Fruit fly (Drosophila melanogaster) whole organism, prepupa: ENCODE data around the gene abd-A.

Source experiments
- CG10669 ChIP-seq: fragments of 200-800 bp; sonication (Bioruptor generic); optimal IDR thresholded peaks from 3 replicates; lab custom pipeline; 2018; ENCODE audit warnings: missing biosample characterization, mild to moderate bottlenecking, missing genetic modification characterization, moderate library complexity
- CG11762 ChIP-seq: fragments of 200-800 bp; sonication (Bioruptor generic); optimal IDR thresholded peaks from 3 replicates; lab custom pipeline; 2016; ENCODE audit warnings: missing biosample characterization, missing genetic modification characterization; ENCODE audit not compliant: insufficient read depth
- CG1621 ChIP-seq: fragments of 200-800 bp; sonication (Bioruptor generic); optimal IDR thresholded peaks from 3 replicates; lab custom pipeline; 2018; ENCODE audit warnings: missing biosample characterization, mild to moderate bottlenecking, missing genetic modification characterization
- CG32006 ChIP-seq: fragments of 200-800 bp; sonication (Bioruptor generic); optimal IDR thresholded peaks from 3 replicates; lab custom pipeline; 2017; ENCODE audit warnings: missing biosample characterization, mild to moderate bottlenecking, missing genetic modification characterization
- CG4318 ChIP-seq: fragments of 200-800 bp; sonication (Bioruptor generic); optimal IDR thresholded peaks from 3 replicates; lab custom pipeline; 2017; ENCODE audit warnings: missing biosample characterization, mild to moderate bottlenecking, missing genetic modification characterization
- CG6792 ChIP-seq: fragments of 200-800 bp; sonication (Bioruptor generic); optimal IDR thresholded peaks from 3 replicates; lab custom pipeline; 2016; ENCODE audit warnings: missing biosample characterization, missing genetic modification characterization
- Eip78C ChIP-seq: fragments of 200-800 bp; sonication (Bioruptor generic); peaks from one replicate; lab custom pipeline; 2016; ENCODE audit warnings: missing biosample characterization, missing genetic modification characterization
- Gug ChIP-seq: fragments of 200-800 bp; sonication (Bioruptor generic); IDR thresholded peaks from 2 replicates; pipeline ENCODE4 v1.3.6; 2022; ENCODE audit warnings: missing biosample characterization, missing genetic modification characterization
- Hr39 ChIP-seq: fragments of 200-800 bp; sonication (Bioruptor generic); optimal IDR thresholded peaks from 2 replicates; lab custom pipeline; 2016; ENCODE audit warnings: missing biosample characterization, missing genetic modification characterization
- dac ChIP-seq: fragments of 200-800 bp; sonication (Bioruptor generic); optimal IDR thresholded peaks from 2 replicates; lab custom pipeline; 2017; ENCODE audit warnings: missing biosample characterization, mild to moderate bottlenecking, missing genetic modification characterization
- esn ChIP-seq: fragments of 200-800 bp; sonication (Bioruptor generic); optimal IDR thresholded peaks from 2 replicates; lab custom pipeline; 2016; ENCODE audit warnings: missing biosample characterization, mild to moderate bottlenecking, missing genetic modification characterization, moderate library complexity
- svp ChIP-seq: fragments of 200-800 bp; sonication (Bioruptor generic); peaks from one replicate; lab custom pipeline; 2016; ENCODE audit warnings: missing biosample characterization, missing genetic modification characterization
- vri ChIP-seq: fragments of 200-800 bp; sonication (Bioruptor generic); optimal IDR thresholded peaks from 3 replicates; lab custom pipeline; 2016; ENCODE audit warnings: missing biosample characterization, mild to moderate bottlenecking, missing genetic modification characterization

dm6 chr3R:16821473-16821872 lies 8.4 kb downstream of the abd-A start:
- TF ChIP-seq vri (no peak), CG6792 (no peak), esn (GFP tag; lab: Kevin White, UChicago) (no peak), CG4318 (GFP tag; lab: Kevin White, UChicago) (no peak), CG32006 (GFP tag; lab: Kevin White, UChicago) (no peak), dac (GFP tag; lab: Kevin White, UChicago) (no peak), CG11762 (GFP tag; lab: Kevin White, UChicago) (no peak), Eip78C (GFP tag; lab: Kevin White, UChicago) (no peak), Hr39 (GFP tag; lab: Kevin White, UChicago) (no peak), CG10669 (no peak), Gug (GFP tag; lab: Robert Waterston, UW) (no peak), svp (GFP tag; lab: Kevin White, UChicago) (no peak), CG1621 (no peak)
